Worm (Caenorhabditis elegans) whole organism, L2 larva: ENCODE results near the gene nlp-52.

Experiments
- C34F6.9 ChIP-seq: fragments of 150-350 bp; optimal IDR thresholded peaks from 2 replicates; lab custom pipeline; 2014; ENCODE audit warnings: missing biosample characterization, missing genetic modification characterization
- F13H6.1 ChIP-seq: sonication (generic microtip); optimal IDR thresholded peaks from 2 replicates; lab custom pipeline; 2016; ENCODE audit warnings: missing genetic modification characterization, missing compliant biosample characterization
- R02D3.7 ChIP-seq: fragments of 150-350 bp; optimal IDR thresholded peaks from 2 replicates; lab custom pipeline; 2014; ENCODE audit warnings: missing biosample characterization, missing genetic modification characterization
- Y55F3AM.14 ChIP-seq: fragments of 200-800 bp; sonication (Bioruptor generic); optimal IDR thresholded peaks from 2 replicates; lab custom pipeline; 2018; ENCODE audit warnings: mild to moderate bottlenecking, missing genetic modification characterization, missing compliant biosample characterization
- ZK546.5 ChIP-seq: sonication (generic microtip); optimal IDR thresholded peaks from 2 replicates; lab custom pipeline; 2017; ENCODE audit warnings: missing biosample characterization, missing genetic modification characterization
- aly-2 ChIP-seq: fragments of 150-350 bp; optimal IDR thresholded peaks from 2 replicates; lab custom pipeline; 2014; ENCODE audit warnings: missing biosample characterization, missing genetic modification characterization
- ama-1 ChIP-seq: fragments of 150-350 bp; optimal IDR thresholded peaks from 2 replicates; lab custom pipeline; 2018; ENCODE audit warnings: inconsistent platforms
- blmp-1 ChIP-seq: sonication (generic microtip); optimal IDR thresholded peaks from 2 replicates; lab custom pipeline; 2017; ENCODE audit warnings: missing genetic modification characterization, mild to moderate bottlenecking, missing compliant biosample characterization, antibody characterized with exemption, moderate library complexity; ENCODE audit not compliant: insufficient read depth
- ceh-16 ChIP-seq: fragments of 150-350 bp; optimal IDR thresholded peaks from 2 replicates; lab custom pipeline; 2014; ENCODE audit warnings: missing biosample characterization, missing genetic modification characterization
- ceh-82 ChIP-seq: fragments of 150-350 bp; optimal IDR thresholded peaks from 2 replicates; lab custom pipeline; 2014; ENCODE audit warnings: missing biosample characterization, missing genetic modification characterization
- crh-2 ChIP-seq: sonication (generic microtip); optimal IDR thresholded peaks from 2 replicates; lab custom pipeline; 2017; ENCODE audit warnings: missing biosample characterization, missing genetic modification characterization
- dmd-4 ChIP-seq: sonication (generic microtip); optimal IDR thresholded peaks from 2 replicates; lab custom pipeline; 2017; ENCODE audit warnings: missing biosample characterization, missing genetic modification characterization
- elt-1 ChIP-seq: fragments of 150-350 bp; optimal IDR thresholded peaks from 2 replicates; lab custom pipeline; 2014; ENCODE audit warnings: missing biosample characterization, missing genetic modification characterization
- elt-3 ChIP-seq: sonication (generic microtip); optimal IDR thresholded peaks from 2 replicates; lab custom pipeline; 2017; ENCODE audit warnings: missing biosample characterization, missing genetic modification characterization
- fos-1 ChIP-seq: fragments of 150-350 bp; optimal IDR thresholded peaks from 2 replicates; lab custom pipeline; 2014; ENCODE audit warnings: missing biosample characterization, missing genetic modification characterization
- gmeb-1 ChIP-seq: fragments of 150-350 bp; optimal IDR thresholded peaks from 2 replicates; lab custom pipeline; 2014; ENCODE audit warnings: missing biosample characterization, missing genetic modification characterization
- lin-11 ChIP-seq: fragments of 150-350 bp; sonication (generic microtip); optimal IDR thresholded peaks from 2 replicates; lab custom pipeline; 2014; ENCODE audit warnings: missing biosample characterization, missing genetic modification characterization, inconsistent platforms, mixed read lengths
- lin-39 ChIP-seq: fragments of 150-350 bp; optimal IDR thresholded peaks from 2 replicates; lab custom pipeline; 2014; ENCODE audit warnings: missing biosample characterization, missing genetic modification reagents, missing genetic modification characterization
- lsy-2 ChIP-seq, 2 experiments: fragments of 150-350 bp in 1 of 2; sonication (generic microtip) in 1 of 2; optimal IDR thresholded peaks; 2 replicates each; lab custom pipeline; 2014 to 2017; ENCODE audit warnings: missing biosample characterization in 2 of 2, missing genetic modification characterization in 2 of 2
- mab-5 ChIP-seq: fragments of 150-350 bp; optimal IDR thresholded peaks from 2 replicates; lab custom pipeline; 2014; ENCODE audit warnings: missing biosample characterization, missing genetic modification characterization
- mbf-1 ChIP-seq: sonication (generic microtip); optimal IDR thresholded peaks from 2 replicates; lab custom pipeline; 2017; ENCODE audit warnings: missing biosample characterization, missing genetic modification characterization
- mdl-1 ChIP-seq, 2 experiments: fragments of 150-350 bp in 1 of 2; sonication (generic microtip) in 1 of 2; optimal IDR thresholded peaks; 2 replicates each; lab custom pipeline; 2017; ENCODE audit warnings: missing biosample characterization in 2 of 2, missing genetic modification characterization in 2 of 2
- nhr-10 ChIP-seq: sonication (generic microtip); optimal IDR thresholded peaks from 2 replicates; lab custom pipeline; 2017; ENCODE audit warnings: missing biosample characterization, missing genetic modification characterization
- nhr-11 ChIP-seq: fragments of 150-350 bp; optimal IDR thresholded peaks from 2 replicates; lab custom pipeline; 2014; ENCODE audit warnings: missing biosample characterization, missing genetic modification characterization
- nhr-129 ChIP-seq: fragments of 150-350 bp; optimal IDR thresholded peaks from 2 replicates; lab custom pipeline; 2014; ENCODE audit warnings: missing biosample characterization, missing genetic modification characterization
- nhr-21 ChIP-seq: fragments of 150-350 bp; optimal IDR thresholded peaks from 2 replicates; lab custom pipeline; 2014; ENCODE audit warnings: missing biosample characterization, missing genetic modification characterization
- nhr-237 ChIP-seq: fragments of 150-350 bp; optimal IDR thresholded peaks from 2 replicates; lab custom pipeline; 2014; ENCODE audit warnings: missing biosample characterization, missing genetic modification characterization
- nhr-6 ChIP-seq: fragments of 150-350 bp; optimal IDR thresholded peaks from 2 replicates; lab custom pipeline; 2014; ENCODE audit warnings: missing biosample characterization, missing genetic modification characterization
- nhr-77 ChIP-seq: fragments of 150-350 bp; optimal IDR thresholded peaks from 2 replicates; lab custom pipeline; 2014; ENCODE audit warnings: missing biosample characterization, missing genetic modification characterization
- peb-1 ChIP-seq: fragments of 150-350 bp; optimal IDR thresholded peaks from 2 replicates; lab custom pipeline; 2014; ENCODE audit warnings: missing biosample characterization, missing genetic modification characterization
- skn-1 ChIP-seq: sonication (generic microtip); optimal IDR thresholded peaks from 2 replicates; lab custom pipeline; 2017; ENCODE audit warnings: missing biosample characterization, missing genetic modification characterization
- snpc-4 ChIP-seq: fragments of 150-350 bp; optimal IDR thresholded peaks from 2 replicates; lab custom pipeline; 2014; ENCODE audit warnings: missing biosample characterization, missing genetic modification characterization
- unc-55 ChIP-seq: fragments of 150-350 bp; sonication (generic microtip); optimal IDR thresholded peaks from 3 replicates; lab custom pipeline; 2014; ENCODE audit warnings: missing biosample characterization, missing genetic modification reagents, missing genetic modification characterization
- unc-62 ChIP-seq: fragments of 150-350 bp; optimal IDR thresholded peaks from 2 replicates; lab custom pipeline; 2014; ENCODE audit warnings: missing biosample characterization, missing genetic modification reagents, missing genetic modification characterization
- zag-1 ChIP-seq: fragments of 150-350 bp; optimal IDR thresholded peaks from 2 replicates; lab custom pipeline; 2014; ENCODE audit warnings: missing biosample characterization, missing genetic modification characterization
- ztf-1 ChIP-seq: fragments of 200-800 bp; sonication (Bioruptor generic); conservative IDR thresholded peaks from 2 replicates; pipeline ENCODE4 v1.3.6; 2022; ENCODE audit warnings: missing genetic modification characterization, missing compliant biosample characterization
- ztf-11 ChIP-seq: sonication (generic microtip); optimal IDR thresholded peaks from 2 replicates; lab custom pipeline; 2017; ENCODE audit warnings: missing biosample characterization, missing genetic modification characterization
- ztf-4 ChIP-seq: fragments of 150-350 bp; optimal IDR thresholded peaks from 2 replicates; lab custom pipeline; 2014; ENCODE audit warnings: missing biosample characterization, missing genetic modification characterization

Gene nlp-52

ce11 chrIII:770958-771357 lies 9.4 kb downstream of the nlp-52 start, which contains the start of gene tpst-2:
Gene tpst-2 (plus strand): TSS chrIII:771258.
- TF ChIP-seq nhr-21 (tag; lab: Kevin White, UChicago) (no peak), C34F6.9 (tag; lab: Kevin White, UChicago) (no peak), ama-1 (lab: Kevin White, UChicago) (no peak), R02D3.7 (tag; lab: Kevin White, UChicago) (no peak)

- peak in 1 of 2 experiments; percentile 26 for TF ChIP-seq lsy-2 (tag; optimal IDR thresholded peaks at IDR 0.05; lab: Kevin White, UChicago)
- TF ChIP-seq blmp-1, result peak; percentile 56
- TF ChIP-seq C34F6.9 (tag; lab: Kevin White, UChicago), result no peak
These were observed 11.1 kb downstream of the nlp-52 start for ce11 chrIII:772675-773074.

- TF ChIP-seq elt-1 (tag; lab: Kevin White, UChicago) (no peak), lin-11 (tag; lab: Kevin White, UChicago) (no peak), nhr-21 (tag; lab: Kevin White, UChicago) (no peak), ceh-16 (no peak), mbf-1 (tag; lab: Kevin White, UChicago) (no peak), snpc-4 (tag; lab: Kevin White, UChicago) (no peak), nhr-77 (no peak), Y55F3AM.14 (no peak), ztf-4 (tag; lab: Kevin White, UChicago) (no peak), F13H6.1 (tag; lab: Kevin White, UChicago) (no peak), crh-2 (tag; lab: Kevin White, UChicago) (no peak), ceh-82 (tag; lab: Kevin White, UChicago) (no peak), mab-5 (tag; lab: Kevin White, UChicago) (no peak), fos-1 (tag; lab: Kevin White, UChicago) (no peak), ama-1 (lab: Kevin White, UChicago) (no peak), dmd-4 (no peak), ztf-11 (tag; lab: Kevin White, UChicago) (no peak), mdl-1 (tag; optimal IDR thresholded peaks at IDR 0.05; lab: Kevin White, UChicago) (no peak), gmeb-1 (tag; lab: Kevin White, UChicago) (no peak)
These were observed 11.5 kb downstream of the nlp-52 start, which contains the start of gene cyn-6 for ce11 chrIII:773114-773513. Gene cyn-6 (plus strand): TSS chrIII:773414.

- TF ChIP-seq nhr-77 (no peak), nhr-129 (tag; lab: Kevin White, UChicago) (no peak), skn-1 (tag; lab: Kevin White, UChicago) (no peak), mdl-1 (tag; optimal IDR thresholded peaks at IDR 0.05; lab: Kevin White, UChicago) (no peak), ztf-11 (tag; lab: Kevin White, UChicago) (no peak), unc-62 (GFP tag; lab: Kevin White, UChicago) (no peak), elt-1 (tag; lab: Kevin White, UChicago) (no peak), F13H6.1 (tag; lab: Kevin White, UChicago) (no peak), lin-39 (tag; lab: Kevin White, UChicago) (no peak), mab-5 (tag; lab: Kevin White, UChicago) (no peak), mbf-1 (tag; lab: Kevin White, UChicago) (no peak), R02D3.7 (tag; lab: Kevin White, UChicago) (no peak), ama-1 (lab: Kevin White, UChicago) (no peak), elt-3 (tag; lab: Kevin White, UChicago) (no peak)
These were observed 13.9 kb downstream of the nlp-52 start for ce11 chrIII:775443-775842.

ce11 chrIII:778771-779170 lies 17.2 kb downstream of the nlp-52 start, which contains the start of gene alh-11:
Gene alh-11 (minus strand): TSS chrIII:778871.
- no peak for TF ChIP-seq peb-1
- no peak for TF ChIP-seq zag-1 (tag; lab: Kevin White, UChicago)
- TF ChIP-seq unc-55 (GFP tag; lab: Kevin White, UChicago), result no peak
- TF ChIP-seq unc-62 (GFP tag; lab: Kevin White, UChicago), result no peak
- TF ChIP-seq mbf-1 (tag; lab: Kevin White, UChicago), result no peak
- TF ChIP-seq R02D3.7 (tag; lab: Kevin White, UChicago), result no peak
- no peak for TF ChIP-seq gmeb-1 (tag; lab: Kevin White, UChicago)
- no peak for TF ChIP-seq ztf-1 (GFP tag; lab: Robert Waterston, UW)
- no peak for TF ChIP-seq nhr-77
- TF ChIP-seq lin-39 (tag; lab: Kevin White, UChicago), result no peak
- no peak for TF ChIP-seq snpc-4 (tag; lab: Kevin White, UChicago)
- TF ChIP-seq nhr-237 (tag; lab: Kevin White, UChicago), result no peak
- TF ChIP-seq nhr-10 (tag; lab: Kevin White, UChicago), result no peak
- no peak for TF ChIP-seq ZK546.5 (tag; lab: Kevin White, UChicago)
- TF ChIP-seq lsy-2 (tag; optimal IDR thresholded peaks at IDR 0.05; lab: Kevin White, UChicago), result no peak
- TF ChIP-seq aly-2 (tag; lab: Kevin White, UChicago), result no peak
- TF ChIP-seq Y55F3AM.14, result no peak
- TF ChIP-seq C34F6.9 (tag; lab: Kevin White, UChicago), result no peak
- no peak for TF ChIP-seq nhr-6 (tag; lab: Kevin White, UChicago)
- no peak for TF ChIP-seq nhr-11
- TF ChIP-seq, all 48 proteins: peak for 0
